Worm (Caenorhabditis elegans): Measurements from ENCODE around the gene phy-2.

The phy-2 gene

ce11 chrIV:12227012-12227411 is 11.2 kb upstream of the phy-2 start, which contains the start of gene mlt-3:
mlt-3 (minus strand) TSS chrIV:12227112.
- TF ChIP-seq sup-37 (GFP tag; optimal IDR thresholded peaks at IDR 0.05) (no peak), pag-3 (tag; optimal IDR thresholded peaks at IDR 0.05; ENCODE audit: borderline replicate concordance, insufficient read depth) (no peak), blmp-1 (tag; optimal IDR thresholded peaks at IDR 0.05) (peak; percentile 21), elt-2 (tag; optimal IDR thresholded peaks at IDR 0.05) (no peak), xbp-1 (tag; optimal IDR thresholded peaks at IDR 0.05) (no peak), ceh-90 (tag; optimal IDR thresholded peaks at IDR 0.05) (no peak), nhr-85 (tag) (peak; percentile 20)

DNA sequence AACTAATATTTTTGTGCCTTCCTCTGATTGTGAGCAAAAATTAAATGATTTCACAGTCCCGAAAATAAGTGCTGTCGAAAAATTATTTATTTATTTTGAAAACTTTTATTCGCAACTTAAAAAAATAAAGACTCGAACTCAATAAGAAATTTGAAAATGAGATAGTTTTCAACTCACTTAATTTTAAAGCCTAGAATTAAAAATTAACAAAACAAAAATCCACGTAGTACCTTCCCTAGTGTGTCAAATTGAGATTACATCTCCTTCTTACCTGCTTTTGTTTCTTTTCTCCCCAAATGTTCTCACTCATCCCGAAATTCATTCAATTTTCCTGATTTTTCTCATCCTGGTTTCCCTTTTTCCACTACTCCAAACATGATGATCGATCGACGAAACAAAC is 3.5 kb upstream of the phy-2 start, which contains the start of gene F35G2.5:
Gene F35G2.5 (plus strand): TSS at position 301 of the 400 bp plus-strand sequence.
- no peak for TF ChIP-seq elt-3 (tag; optimal IDR thresholded peaks at IDR 0.05)
- TF ChIP-seq dpl-1 (GFP tag; optimal IDR thresholded peaks at IDR 0.05): no peak
- no peak for TF ChIP-seq tbx-2 (tag; optimal IDR thresholded peaks at IDR 0.05)
- no peak for TF ChIP-seq nhr-84 (tag; optimal IDR thresholded peaks at IDR 0.05)
- no peak for TF ChIP-seq zip-4 (GFP tag; optimal IDR thresholded peaks at IDR 0.05)
- no peak for TF ChIP-seq blmp-1 (tag; optimal IDR thresholded peaks at IDR 0.05)
- no peak for TF ChIP-seq ets-5 (GFP tag; IDR thresholded peaks at IDR 0.05)
- no peak for TF ChIP-seq isw-1 (GFP tag; IDR thresholded peaks at IDR 0.05)
- no peak for TF ChIP-seq lin-15B (tag; optimal IDR thresholded peaks at IDR 0.05)
- TF ChIP-seq pqm-1 (tag; optimal IDR thresholded peaks at IDR 0.05): no peak

DNA sequence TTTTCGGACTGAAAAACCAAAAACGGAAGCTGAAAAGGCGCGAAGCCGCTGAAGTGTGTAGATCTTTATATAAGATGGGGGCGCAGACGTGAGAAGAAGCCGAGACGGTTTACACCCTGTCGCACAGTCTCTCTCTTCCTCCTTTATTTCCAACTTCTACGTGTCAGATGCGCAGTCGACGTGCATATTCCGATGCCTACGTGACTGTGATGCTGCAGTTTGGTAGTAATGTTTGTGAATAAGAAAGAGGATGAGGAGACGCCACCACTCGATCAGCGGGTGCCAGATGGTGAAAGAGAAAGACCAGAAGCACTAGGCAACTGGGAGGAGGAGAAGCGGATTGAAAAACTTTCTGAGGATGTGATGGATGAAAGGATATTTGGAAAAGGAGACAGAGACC is 2.5 kb upstream of the phy-2 start:
- TF ChIP-seq nhr-77 (tag; optimal IDR thresholded peaks at IDR 0.05) (no peak), C16A3.4 (tag; optimal IDR thresholded peaks at IDR 0.05) (no peak), C34B4.2 (tag; optimal IDR thresholded peaks at IDR 0.05) (no peak), blmp-1 (tag; optimal IDR thresholded peaks at IDR 0.05) (peak; percentile 27), lin-35 (GFP tag; optimal IDR thresholded peaks at IDR 0.05) (no peak), mep-1 (tag; optimal IDR thresholded peaks at IDR 0.05) (no peak)

ce11 chrIV:12217142-12217541 is 1.4 kb upstream of the phy-2 start:
- TF ChIP-seq lin-14 (GFP tag; optimal IDR thresholded peaks at IDR 0.05): no peak
- TF ChIP-seq egl-13 (tag; optimal IDR thresholded peaks at IDR 0.05): no peak
- no peak for TF ChIP-seq jun-1 (tag; optimal IDR thresholded peaks at IDR 0.05)
- no peak for TF ChIP-seq C34B4.2 (tag; optimal IDR thresholded peaks at IDR 0.05)
- TF ChIP-seq sup-37 (GFP tag; optimal IDR thresholded peaks at IDR 0.05): no peak
- no peak for TF ChIP-seq fos-1 (tag; optimal IDR thresholded peaks at IDR 0.05)
- TF ChIP-seq grh-1 (GFP tag; IDR thresholded peaks at IDR 0.05): no peak
- no peak for TF ChIP-seq nhr-84 (tag; optimal IDR thresholded peaks at IDR 0.05)
- TF ChIP-seq swsn-7 (tag; optimal IDR thresholded peaks at IDR 0.05): no peak
- no peak for TF ChIP-seq ceh-63 (GFP tag; optimal IDR thresholded peaks at IDR 0.05)
- TF ChIP-seq ceh-8 (GFP tag; optimal IDR thresholded peaks at IDR 0.05): no peak
- no peak for TF ChIP-seq unc-62 (GFP tag; optimal IDR thresholded peaks at IDR 0.05)
- TF ChIP-seq aha-1 (tag; optimal IDR thresholded peaks at IDR 0.05): no peak
- no peak for TF ChIP-seq fkh-10 (GFP tag; optimal IDR thresholded peaks at IDR 0.05)
- no peak for TF ChIP-seq nhr-90 (tag; optimal IDR thresholded peaks at IDR 0.05; ENCODE audit: poor library complexity)
- no peak for TF ChIP-seq egl-27 (tag; optimal IDR thresholded peaks at IDR 0.05)
- no peak for TF ChIP-seq fkh-4 (tag; optimal IDR thresholded peaks at IDR 0.05; ENCODE audit: borderline replicate concordance)
- TF ChIP-seq nhr-85 (tag): peak; percentile 73
- no peak for TF ChIP-seq C16A3.4 (tag; optimal IDR thresholded peaks at IDR 0.05)
- no peak for TF ChIP-seq nhr-237 (tag; optimal IDR thresholded peaks at IDR 0.05)
- no peak for TF ChIP-seq zip-4 (GFP tag; optimal IDR thresholded peaks at IDR 0.05)
- peak in 1 of 6 experiments; percentile 59 for TF ChIP-seq elt-3 (tag; optimal IDR thresholded peaks at IDR 0.05)
- peak; percentile 3 for TF ChIP-seq mep-1 (tag; optimal IDR thresholded peaks at IDR 0.05)
- TF ChIP-seq blmp-1 (tag; optimal IDR thresholded peaks at IDR 0.05): peak; percentile 83
- TF ChIP-seq nhr-12 (tag; optimal IDR thresholded peaks at IDR 0.05): no peak
- no peak for TF ChIP-seq Y116A8C.19 (tag; optimal IDR thresholded peaks at IDR 0.05; ENCODE audit: borderline replicate concordance)
- no peak for TF ChIP-seq aly-2 (tag; optimal IDR thresholded peaks at IDR 0.05)
- TF ChIP-seq efl-1 (optimal IDR thresholded peaks at IDR 0.05): no peak
- peak in 1 of 2 experiments; percentile 17 for TF ChIP-seq efl-1 (GFP tag; optimal IDR thresholded peaks at IDR 0.05 in 1 of 2)
